Fruit fly (Drosophila melanogaster): Measurements from ENCODE around the gene CG12025.
A peak's percentile ranks its signal among the peaks of the same experiment; 100 is the strongest.

CG12025 gene

dm6 chr3L:1886125-1886544 is 20.9 kb downstream of the CG12025 start (continued):
- TF ChIP-seq CG6254 (GFP tag; optimal IDR thresholded peaks at IDR 0.05) (peak; percentile 80), Sox102F (GFP tag; optimal IDR thresholded peaks at IDR 0.05) (peak; percentile 91), cad (GFP tag; optimal IDR thresholded peaks at IDR 0.05) (no peak), CG14965 (GFP tag; optimal IDR thresholded peaks at IDR 0.05; ENCODE audit: borderline replicate concordance) (no peak), Six4 (GFP tag; optimal IDR thresholded peaks at IDR 0.05) (peak; percentile 72), CG12659 (GFP tag; optimal IDR thresholded peaks at IDR 0.05) (peak; percentile 66), CG1233 (GFP tag; optimal IDR thresholded peaks at IDR 0.05) (peak; percentile 80), ERR (GFP tag; optimal IDR thresholded peaks at IDR 0.05) (peak; percentile 37)

- TF ChIP-seq Blimp-1 (GFP tag; optimal IDR thresholded peaks at IDR 0.05): peak; percentile 22
- no peak for TF ChIP-seq lab (GFP tag; optimal IDR thresholded peaks at IDR 0.05)
Measured at dm6 chr3L:1887929-1888529, 22.8 kb downstream of the CG12025 start.

- TF ChIP-seq ara (GFP tag; IDR thresholded peaks at IDR 0.05) (no peak), pzg (GFP tag; optimal IDR thresholded peaks at IDR 0.05) (peak; percentile 37), nmo (GFP tag; optimal IDR thresholded peaks at IDR 0.05) (peak; percentile 1), stwl (tag; optimal IDR thresholded peaks at IDR 0.05) (peak; percentile 55), Xbp1 (GFP tag; optimal IDR thresholded peaks at IDR 0.05) (no peak), CG15514 (GFP tag; optimal IDR thresholded peaks at IDR 0.05) (peak; percentile 38), CG1603 (tag; optimal IDR thresholded peaks at IDR 0.05) (peak; percentile 55), CG12104 (GFP tag; optimal IDR thresholded peaks at IDR 0.05) (no peak), abd-A (tag; optimal IDR thresholded peaks at IDR 0.05) (no peak), phol (tag; optimal IDR thresholded peaks at IDR 0.05) (peak; percentile 26), CG13287 (GFP tag; IDR thresholded peaks at IDR 0.05; ENCODE audit: partially characterized antibody) (peak; percentile 51; the same call in 1 of the 2 replicates), otp (GFP tag; IDR thresholded peaks at IDR 0.05) (peak; percentile 38; the same call in 1 of the 3 replicates), HmgZ (tag; optimal IDR thresholded peaks at IDR 0.05) (peak; percentile 20), CG8944 (GFP tag; optimal IDR thresholded peaks at IDR 0.05) (no peak), row (GFP tag; IDR thresholded peaks at IDR 0.05) (peak; percentile 51; the same call in 1 of the 3 replicates), CG42726 (GFP tag; IDR thresholded peaks at IDR 0.05; ENCODE audit: partially characterized antibody) (0 out of 2 replicates have a peak, but pooled peaks have one; percentile 30), amos (GFP tag; IDR thresholded peaks at IDR 0.05; ENCODE audit: partially characterized antibody) (peak; percentile 22; the same call in 1 of the 2 replicates), Med (GFP tag) (peak; percentile 66), CG12155 (GFP tag; optimal IDR thresholded peaks at IDR 0.05) (peak; percentile 83), Myb (GFP tag; optimal IDR thresholded peaks at IDR 0.05) (peak; percentile 91), zen (tag; optimal IDR thresholded peaks at IDR 0.05) (peak; percentile 15), CG2199 (GFP tag; IDR thresholded peaks at IDR 0.05) (peak; percentile 58; the same call in 2 of the 3 replicates), NC2α (GFP tag; optimal IDR thresholded peaks at IDR 0.05) (no peak), Nf-YB (GFP tag; optimal IDR thresholded peaks at IDR 0.05) (no peak), CG7786 (GFP tag; optimal IDR thresholded peaks at IDR 0.05) (no peak), CoRest (tag; optimal IDR thresholded peaks at IDR 0.05) (no peak), D19A (tag; optimal IDR thresholded peaks at IDR 0.05) (no peak), cg (GFP tag; optimal IDR thresholded peaks at IDR 0.05) (no peak), CTCF (GFP tag; optimal IDR thresholded peaks at IDR 0.05) (peak; percentile 82), zen2 (GFP tag; IDR thresholded peaks at IDR 0.05; ENCODE audit: partially characterized antibody) (no peak), CG33213 (GFP tag; optimal IDR thresholded peaks at IDR 0.05) (no peak), BEAF-32 (GFP tag; optimal IDR thresholded peaks at IDR 0.05) (peak; percentile 20), CG13624 (GFP tag; optimal IDR thresholded peaks at IDR 0.05) (peak; percentile 2), ci (GFP tag; IDR thresholded peaks at IDR 0.05) (0 out of 3 replicates have a peak, but pooled peaks have one; percentile 5), nom (GFP tag; optimal IDR thresholded peaks at IDR 0.05) (no peak), HmgD (GFP tag; optimal IDR thresholded peaks at IDR 0.05) (peak; percentile 11)
Measured at dm6 chr3L:1890941-1891340, 25.7 kb downstream of the CG12025 start.
